Fruit fly (Drosophila melanogaster) whole organism, prepupa: ENCODE measurements around the gene heph.
A peak's percentile ranks its signal among the peaks of the same experiment; 100 is the strongest.

ENCODE experiments used
- Blimp-1 ChIP-seq: fragments of 200-800 bp; sonication (Bioruptor generic); optimal IDR thresholded peaks from 3 replicates; lab custom pipeline; 2017; ENCODE audit warnings: missing biosample characterization, missing genetic modification characterization, mild to moderate bottlenecking, moderate library complexity, missing genetic modification reagents
- CG10631 ChIP-seq: fragments of 200-800 bp; sonication (Bioruptor generic); optimal IDR thresholded peaks from 2 replicates; lab custom pipeline; 2016; ENCODE audit warnings: missing biosample characterization, missing genetic modification characterization
- CG11762 ChIP-seq: fragments of 200-800 bp; sonication (Bioruptor generic); optimal IDR thresholded peaks from 3 replicates; lab custom pipeline; 2016; ENCODE audit warnings: missing biosample characterization, missing genetic modification characterization; ENCODE audit not compliant: insufficient read depth
- CG31627 ChIP-seq: fragments of 200-800 bp; sonication (Bioruptor generic); optimal IDR thresholded peaks from 3 replicates; lab custom pipeline; 2016; ENCODE audit warnings: missing biosample characterization, missing genetic modification characterization
- CG32006 ChIP-seq: fragments of 200-800 bp; sonication (Bioruptor generic); optimal IDR thresholded peaks from 3 replicates; lab custom pipeline; 2017; ENCODE audit warnings: missing biosample characterization, mild to moderate bottlenecking, missing genetic modification characterization
- CG34406 ChIP-seq: fragments of 200-800 bp; sonication (Bioruptor generic); optimal IDR thresholded peaks from 3 replicates; lab custom pipeline; 2016; ENCODE audit warnings: missing biosample characterization, missing genetic modification characterization
- CG3919 ChIP-seq: fragments of 200-800 bp; sonication (Bioruptor generic); optimal IDR thresholded peaks from 3 replicates; lab custom pipeline; 2016; ENCODE audit warnings: missing biosample characterization, missing genetic modification characterization
- CG4318 ChIP-seq: fragments of 200-800 bp; sonication (Bioruptor generic); optimal IDR thresholded peaks from 3 replicates; lab custom pipeline; 2017; ENCODE audit warnings: missing biosample characterization, mild to moderate bottlenecking, missing genetic modification characterization
- CG6163 ChIP-seq: fragments of 200-800 bp; sonication (Bioruptor generic); IDR thresholded peaks from 3 replicates; pipeline ENCODE4 v1.3.6; 2022; ENCODE audit warnings: missing biosample characterization, missing genetic modification characterization
- CG6276 ChIP-seq: fragments of 200-800 bp; sonication (Bioruptor generic); optimal IDR thresholded peaks from 2 replicates; lab custom pipeline; 2017; ENCODE audit warnings: missing biosample characterization, mild to moderate bottlenecking, missing genetic modification characterization
- CG6792 ChIP-seq: fragments of 200-800 bp; sonication (Bioruptor generic); optimal IDR thresholded peaks from 3 replicates; lab custom pipeline; 2016; ENCODE audit warnings: missing biosample characterization, missing genetic modification characterization
- CG8632 ChIP-seq: fragments of 200-800 bp; sonication (Bioruptor generic); optimal IDR thresholded peaks from 3 replicates; lab custom pipeline; 2016; ENCODE audit warnings: missing biosample characterization, missing genetic modification characterization
- CG9139 ChIP-seq: fragments of 200-800 bp; sonication (Bioruptor generic); optimal IDR thresholded peaks from 3 replicates; lab custom pipeline; 2017; ENCODE audit warnings: missing biosample characterization, mild to moderate bottlenecking, missing genetic modification characterization
- Eip78C ChIP-seq: fragments of 200-800 bp; sonication (Bioruptor generic); peaks from one replicate; lab custom pipeline; 2016; ENCODE audit warnings: missing biosample characterization, missing genetic modification characterization
- Ets21C ChIP-seq: fragments of 200-800 bp; sonication (Bioruptor generic); optimal IDR thresholded peaks from 3 replicates; lab custom pipeline; 2016; ENCODE audit warnings: missing biosample characterization, missing genetic modification characterization
- Ets96B ChIP-seq: fragments of 200-800 bp; optimal IDR thresholded peaks from 2 replicates; lab custom pipeline; 2019; ENCODE audit warnings: missing biosample characterization, mild to moderate bottlenecking, missing genetic modification characterization, moderate library complexity
- Hr38 ChIP-seq: sonication (Bioruptor generic); optimal IDR thresholded peaks from 2 replicates; lab custom pipeline; 2016; ENCODE audit warnings: missing biosample characterization, missing genetic modification characterization
- Hr39 ChIP-seq: fragments of 200-800 bp; sonication (Bioruptor generic); optimal IDR thresholded peaks from 2 replicates; lab custom pipeline; 2016; ENCODE audit warnings: missing biosample characterization, missing genetic modification characterization
- Lpt ChIP-seq: fragments of 200-800 bp; sonication (Bioruptor generic); optimal IDR thresholded peaks from 3 replicates; lab custom pipeline; 2016; ENCODE audit warnings: missing biosample characterization, missing genetic modification characterization
- Met ChIP-seq: fragments of 200-800 bp; sonication (Bioruptor generic); optimal IDR thresholded peaks from 3 replicates; lab custom pipeline; 2016; ENCODE audit warnings: missing biosample characterization, missing genetic modification characterization
- OdsH ChIP-seq: fragments of 200-800 bp; sonication (Bioruptor generic); optimal IDR thresholded peaks from 3 replicates; lab custom pipeline; 2016; ENCODE audit warnings: missing biosample characterization, missing genetic modification characterization
- Smox ChIP-seq: fragments of 200-800 bp; sonication (Bioruptor generic); optimal IDR thresholded peaks from 3 replicates; lab custom pipeline; 2016; ENCODE audit warnings: missing biosample characterization, missing genetic modification characterization
- Sox102F ChIP-seq: fragments of 200-800 bp; sonication (Bioruptor generic); optimal IDR thresholded peaks from 2 replicates; lab custom pipeline; 2016; ENCODE audit warnings: missing biosample characterization, mild to moderate bottlenecking, missing genetic modification characterization
- Sox14 ChIP-seq: fragments of 200-800 bp; sonication (Bioruptor generic); optimal IDR thresholded peaks from 3 replicates; lab custom pipeline; 2016; ENCODE audit warnings: missing biosample characterization, missing genetic modification characterization
- achi ChIP-seq: fragments of 200-800 bp; sonication (Bioruptor generic); optimal IDR thresholded peaks from 3 replicates; lab custom pipeline; 2016; ENCODE audit warnings: missing biosample characterization, missing genetic modification characterization
- acj6 ChIP-seq: fragments of 200-800 bp; sonication (Bioruptor generic); optimal IDR thresholded peaks from 3 replicates; lab custom pipeline; 2016; ENCODE audit warnings: missing biosample characterization, missing genetic modification characterization
- cyc ChIP-seq: fragments of 200-800 bp; sonication (Bioruptor generic); optimal IDR thresholded peaks from 3 replicates; lab custom pipeline; 2016; ENCODE audit warnings: missing biosample characterization, missing genetic modification characterization
- dac ChIP-seq: fragments of 200-800 bp; sonication (Bioruptor generic); optimal IDR thresholded peaks from 2 replicates; lab custom pipeline; 2017; ENCODE audit warnings: missing biosample characterization, mild to moderate bottlenecking, missing genetic modification characterization
- dsx ChIP-seq: fragments of 200-800 bp; optimal IDR thresholded peaks from 3 replicates; lab custom pipeline; 2019; ENCODE audit warnings: missing biosample characterization, mild to moderate bottlenecking, missing genetic modification characterization, moderate library complexity; ENCODE audit not compliant: poor library complexity, severe bottlenecking
- esn ChIP-seq: fragments of 200-800 bp; sonication (Bioruptor generic); optimal IDR thresholded peaks from 2 replicates; lab custom pipeline; 2016; ENCODE audit warnings: missing biosample characterization, mild to moderate bottlenecking, missing genetic modification characterization, moderate library complexity
- fkh ChIP-seq: fragments of 200-800 bp; sonication (Bioruptor generic); optimal IDR thresholded peaks from 3 replicates; lab custom pipeline; 2017; ENCODE audit warnings: missing biosample characterization, mild to moderate bottlenecking, missing genetic modification characterization, moderate library complexity
- lz ChIP-seq: fragments of 200-800 bp; sonication (Bioruptor generic); optimal IDR thresholded peaks from 3 replicates; lab custom pipeline; 2016; ENCODE audit warnings: missing biosample characterization, missing genetic modification characterization
- pdm3 ChIP-seq: fragments of 200-800 bp; sonication (Bioruptor generic); optimal IDR thresholded peaks from 3 replicates; lab custom pipeline; 2016; ENCODE audit warnings: missing biosample characterization, missing genetic modification characterization
- salr ChIP-seq, 2 experiments: fragments of 200-800 bp; sonication (Bioruptor generic); optimal IDR thresholded peaks; 3 replicates each; lab custom pipeline; 2016 to 2018; ENCODE audit warnings: missing biosample characterization in 2 of 2, missing genetic modification characterization in 2 of 2, mild to moderate bottlenecking in 1 of 2
- spab ChIP-seq: fragments of 200-800 bp; sonication (Bioruptor generic); optimal IDR thresholded peaks from 2 replicates; lab custom pipeline; 2017; ENCODE audit warnings: missing biosample characterization, mild to moderate bottlenecking, missing genetic modification characterization, missing genetic modification reagents
- ss ChIP-seq, 2 experiments: fragments of 200-800 bp; sonication (Bioruptor generic); optimal IDR thresholded peaks; 2 replicates in 1 of 2; 3 replicates in 1 of 2; lab custom pipeline; 2017 to 2018; ENCODE audit warnings: mild to moderate bottlenecking in 2 of 2, missing biosample characterization in 2 of 2, missing genetic modification characterization in 2 of 2, moderate library complexity in 1 of 2
- svp ChIP-seq: fragments of 200-800 bp; sonication (Bioruptor generic); peaks from one replicate; lab custom pipeline; 2016; ENCODE audit warnings: missing biosample characterization, missing genetic modification characterization
- topi ChIP-seq: fragments of 200-800 bp; sonication (Bioruptor generic); optimal IDR thresholded peaks from 3 replicates; lab custom pipeline; 2016; ENCODE audit warnings: missing biosample characterization, missing genetic modification characterization
- vri ChIP-seq: fragments of 200-800 bp; sonication (Bioruptor generic); optimal IDR thresholded peaks from 3 replicates; lab custom pipeline; 2016; ENCODE audit warnings: missing biosample characterization, mild to moderate bottlenecking, missing genetic modification characterization

heph gene

dm6 chr3R:31961306-31961705 is 54.0 kb downstream of the heph start (continued):
- TF ChIP-seq CG32006 (GFP tag; lab: Kevin White, UChicago) = peak; percentile 60
- TF ChIP-seq spab (GFP tag; lab: Kevin White, UChicago) = peak; percentile 11
- TF ChIP-seq dac (GFP tag; lab: Kevin White, UChicago) = no peak
- peak; percentile 13 for TF ChIP-seq CG31627 (GFP tag; lab: Kevin White, UChicago)
- TF ChIP-seq CG11762 (GFP tag; lab: Kevin White, UChicago) = peak; percentile 25
- peak; percentile 27 for TF ChIP-seq pdm3 (GFP tag; lab: Kevin White, UChicago)
- no peak for TF ChIP-seq ss (GFP tag; optimal IDR thresholded peaks at IDR 0.05; lab: Kevin White, UChicago)
- TF ChIP-seq dsx (GFP tag; lab: Kevin White, UChicago) = peak; percentile 28
- no peak for TF ChIP-seq lz
- TF ChIP-seq CG10631 (GFP tag; lab: Kevin White, UChicago) = peak; percentile 42
- TF ChIP-seq Blimp-1 (GFP tag; lab: Kevin White, UChicago) = no peak
- no peak for TF ChIP-seq Hr38 (GFP tag; lab: Kevin White, UChicago)
- peak; percentile 46 for TF ChIP-seq Ets96B (tag; lab: Kevin White, UChicago)
- TF ChIP-seq, all 60 proteins: peak for 35

dm6 chr3R:31956264-31956663 is 59.1 kb downstream of the heph start:
- TF ChIP-seq acj6 (GFP tag; lab: Kevin White, UChicago) (peak; percentile 51), pdm3 (GFP tag; lab: Kevin White, UChicago) (peak; percentile 7), Sox102F (peak; percentile 50), Ets21C (GFP tag; lab: Kevin White, UChicago) (peak; percentile 55), achi (GFP tag; lab: Kevin White, UChicago) (no peak), Sox14 (GFP tag; lab: Kevin White, UChicago) (peak; percentile 9), vri (GFP tag; lab: Kevin White, UChicago) (peak; percentile 60), esn (GFP tag; lab: Kevin White, UChicago) (peak; percentile 79), CG6163 (GFP tag; lab: Robert Waterston, UW) (peak; percentile 7; the same call in 1 of the 3 replicates), Smox (GFP tag; lab: Kevin White, UChicago) (peak; percentile 66), Hr39 (GFP tag; lab: Kevin White, UChicago) (peak; percentile 75), lz (peak; percentile 64), Ets96B (tag; lab: Kevin White, UChicago) (no peak), salr (GFP tag; optimal IDR thresholded peaks at IDR 0.05; lab: Kevin White, UChicago) (no peak), CG6276 (GFP tag; lab: Kevin White, UChicago) (no peak), CG4318 (GFP tag; lab: Kevin White, UChicago) (no peak), CG31627 (GFP tag; lab: Kevin White, UChicago) (peak; percentile 74), svp (peak; percentile 81), Lpt (GFP tag; lab: Kevin White, UChicago) (no peak), CG10631 (GFP tag; lab: Kevin White, UChicago) (peak; percentile 33), Met (GFP tag; lab: Kevin White, UChicago) (peak; percentile 73), CG3919 (GFP tag; lab: Kevin White, UChicago) (peak; percentile 9), CG6792 (peak; percentile 31), CG11762 (GFP tag; lab: Kevin White, UChicago) (no peak), OdsH (GFP tag; lab: Kevin White, UChicago) (peak; percentile 12), Blimp-1 (GFP tag; lab: Kevin White, UChicago) (peak; percentile 63), topi (peak; percentile 69), Eip78C (GFP tag; lab: Kevin White, UChicago) (peak; percentile 62), CG34406 (GFP tag; lab: Kevin White, UChicago) (peak; percentile 17), cyc (peak; percentile 50)

- TF ChIP-seq CG8632 (GFP tag; lab: Kevin White, UChicago) = no peak
- no peak for TF ChIP-seq pdm3 (GFP tag; lab: Kevin White, UChicago)
- TF ChIP-seq Blimp-1 (GFP tag; lab: Kevin White, UChicago) = no peak
- no peak for TF ChIP-seq CG4318 (GFP tag; lab: Kevin White, UChicago)
- no peak for TF ChIP-seq CG9139 (GFP tag; lab: Kevin White, UChicago)
- TF ChIP-seq fkh (GFP tag; lab: Kevin White, UChicago) = no peak
- no peak for TF ChIP-seq lz
- no peak for TF ChIP-seq CG32006 (GFP tag; lab: Kevin White, UChicago)
These were observed 60.9 kb downstream of the heph start for dm6 chr3R:31954463-31954862.
